Worm (Caenorhabditis elegans) whole organism, dauer: ENCODE results near the gene clh-2.

Experiments
- unc-62 ChIP-seq: sonication (generic microtip); optimal IDR thresholded peaks from 2 replicates; lab custom pipeline; 2017; ENCODE audit warnings: missing biosample characterization, missing genetic modification reagents, missing genetic modification characterization

The clh-2 gene

DNA sequence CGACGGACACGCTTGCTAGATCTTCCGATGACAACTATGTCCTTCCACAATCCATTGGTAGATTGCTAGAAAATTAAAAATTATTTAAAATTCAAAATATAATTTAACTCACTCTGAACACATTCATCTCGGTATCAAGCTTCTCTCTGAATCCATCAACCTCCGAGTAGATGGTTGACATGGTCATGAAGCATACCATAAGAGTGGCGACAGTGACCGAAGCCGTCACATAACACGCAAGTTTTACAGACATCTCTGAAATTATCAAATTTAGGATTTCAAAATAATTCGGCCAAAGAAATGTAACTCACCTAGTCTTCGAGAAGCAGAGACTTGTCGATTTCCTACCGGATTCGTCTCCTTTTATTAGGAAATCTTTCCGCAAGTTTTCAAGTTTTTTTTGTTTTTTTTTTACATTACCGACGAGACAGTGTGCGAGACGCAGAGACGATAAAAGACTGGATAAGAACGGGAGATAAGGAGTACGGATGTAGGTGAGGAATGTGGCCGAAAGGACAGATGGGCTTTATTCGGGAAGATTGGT lies 14.1 kb upstream of the clh-2 start, which contains the start of gene sqt-1:
Gene sqt-1 (minus strand): TSS at position 341 of the 544 bp plus-strand sequence.
- no peak for TF ChIP-seq unc-62 (GFP tag; lab: Kevin White, UChicago)

- TF ChIP-seq unc-62 (GFP tag; lab: Kevin White, UChicago): no peak
Measured at ce11 chrII:11339507-11339906, 12.2 kb upstream of the clh-2 start, which contains the start of gene rmd-3. Gene rmd-3, minus strand, starts transcription at chrII:11339607.

- TF ChIP-seq unc-62 (GFP tag; lab: Kevin White, UChicago): no peak
Measured at ce11 chrII:11343300-11343869, 8.3 kb upstream of the clh-2 start, which contains the start of gene lgc-20. Gene lgc-20, minus strand, starts transcription at chrII:11343610.

DNA sequence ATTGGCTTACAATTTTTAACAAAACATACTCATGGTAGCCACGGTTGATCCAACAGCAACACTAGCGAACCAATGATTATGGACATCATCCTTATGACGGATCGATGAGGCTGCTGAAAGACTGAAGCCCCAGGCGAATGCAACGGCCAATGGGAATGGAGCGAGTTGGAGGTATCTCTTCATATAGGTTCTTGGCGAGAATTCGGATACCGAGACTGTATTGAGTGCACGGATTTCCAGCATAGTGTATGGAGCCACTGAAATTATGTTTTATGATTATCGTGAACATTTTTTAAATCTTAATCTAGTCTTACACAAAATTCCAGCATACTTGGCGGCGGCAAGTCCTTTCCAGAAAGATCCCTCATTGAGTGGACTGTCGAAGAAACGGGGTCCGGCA lies 7.1 kb upstream of the clh-2 start:
- TF ChIP-seq unc-62 (GFP tag; lab: Kevin White, UChicago): no peak

- TF ChIP-seq unc-62 (GFP tag; lab: Kevin White, UChicago): no peak
Measured at ce11 chrII:11345570-11346029, 6.1 kb upstream of the clh-2 start, which contains the start of gene nduf-11. Gene nduf-11, minus strand, starts transcription at chrII:11345620.

- no peak for TF ChIP-seq unc-62 (GFP tag; lab: Kevin White, UChicago)
Measured at ce11 chrII:11347878-11348556, 3.7 kb upstream of the clh-2 start, which contains the start of the genes B0491.6 and pigm-1. Gene B0491.6, minus strand, starts transcription at chrII:11348343. Gene pigm-1, plus strand, starts transcription at chrII:11348445.

DNA sequence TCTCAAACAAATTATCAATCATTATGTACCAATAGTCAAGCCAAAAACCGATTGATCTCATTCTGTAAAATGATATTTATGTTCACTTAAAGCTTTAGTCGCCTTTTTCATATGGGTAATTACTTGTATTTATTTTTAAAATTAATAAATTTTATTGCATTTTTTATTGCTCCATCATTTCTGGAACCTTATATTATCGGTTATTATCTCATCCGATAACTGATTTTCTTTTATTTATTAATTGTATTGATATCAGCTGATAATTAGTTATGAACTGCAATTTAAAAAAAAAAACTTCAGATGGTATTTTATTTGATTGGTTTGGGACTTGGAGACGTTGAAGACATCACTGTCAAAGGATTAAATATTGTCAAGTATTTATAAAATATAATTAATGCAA lies 1.8 kb upstream of the clh-2 start, which contains the start of gene dph-5:
Gene dph-5 (plus strand): TSS at position 301 of the 400 bp plus-strand sequence.
- TF ChIP-seq unc-62 (GFP tag; lab: Kevin White, UChicago): no peak

DNA sequence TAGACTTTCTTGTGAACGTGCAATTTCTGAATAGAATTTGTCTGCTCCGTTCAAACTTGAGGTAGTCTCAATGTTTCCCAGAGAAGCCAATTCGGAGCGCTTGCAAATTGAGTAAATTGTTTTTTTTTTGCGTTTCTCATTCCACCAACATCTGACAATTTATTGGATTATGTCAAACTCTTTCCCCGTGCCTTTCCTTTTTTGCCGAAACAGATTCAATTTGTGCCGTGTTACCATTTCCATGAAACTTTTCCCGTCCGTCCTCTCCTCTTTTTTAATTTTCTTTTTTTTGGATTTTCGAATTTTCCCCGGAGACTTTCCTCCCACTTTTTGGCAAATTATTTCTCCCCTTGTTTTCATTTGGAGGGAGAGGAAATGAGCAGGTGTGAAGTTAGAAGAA lies 1.8 kb downstream of the clh-2 start:
- TF ChIP-seq unc-62 (GFP tag; lab: Kevin White, UChicago): no peak

DNA sequence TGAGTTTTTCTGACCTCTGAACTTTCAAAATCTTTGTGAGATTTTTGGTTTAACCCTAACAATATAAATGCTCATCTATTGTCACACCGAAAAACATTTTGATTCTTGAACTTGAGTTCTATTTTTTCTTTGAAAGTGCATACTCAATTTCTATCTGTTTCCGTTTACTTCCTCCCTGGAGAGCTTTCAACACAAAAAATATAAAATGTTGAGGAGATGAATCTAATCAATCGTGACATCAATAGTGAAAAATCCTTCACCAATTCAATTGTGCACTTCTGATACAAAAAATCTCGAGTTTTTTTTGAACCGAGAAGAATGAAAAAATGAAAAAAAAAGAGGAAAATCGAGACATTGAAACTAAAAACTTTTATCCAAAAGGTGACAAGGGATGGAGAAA lies 10.1 kb downstream of the clh-2 start:
- TF ChIP-seq unc-62 (GFP tag; lab: Kevin White, UChicago): no peak

DNA sequence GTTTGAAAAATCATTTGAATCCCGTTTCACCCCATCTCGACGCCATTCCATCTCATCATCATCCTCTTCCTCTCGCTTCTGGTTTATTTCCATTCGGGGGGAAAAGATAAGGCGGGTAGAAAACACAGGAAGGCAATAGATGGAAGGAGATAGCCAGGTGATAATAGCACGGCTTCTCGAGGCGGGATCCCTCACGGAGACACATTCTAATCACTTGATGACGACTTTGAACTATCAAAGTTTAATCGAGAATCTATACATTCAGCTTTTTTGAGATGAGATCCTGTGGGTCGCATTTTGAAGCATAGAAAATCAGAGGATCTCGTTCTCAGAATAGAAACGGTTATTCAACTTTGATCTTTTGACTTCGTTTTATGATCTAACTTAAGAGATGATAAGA lies 20.3 kb downstream of the clh-2 start, which contains the start of gene C33B4.2:
Gene C33B4.2 (minus strand): TSS at position 165 of the 400 bp plus-strand sequence.
- TF ChIP-seq unc-62 (GFP tag; lab: Kevin White, UChicago): no peak

DNA sequence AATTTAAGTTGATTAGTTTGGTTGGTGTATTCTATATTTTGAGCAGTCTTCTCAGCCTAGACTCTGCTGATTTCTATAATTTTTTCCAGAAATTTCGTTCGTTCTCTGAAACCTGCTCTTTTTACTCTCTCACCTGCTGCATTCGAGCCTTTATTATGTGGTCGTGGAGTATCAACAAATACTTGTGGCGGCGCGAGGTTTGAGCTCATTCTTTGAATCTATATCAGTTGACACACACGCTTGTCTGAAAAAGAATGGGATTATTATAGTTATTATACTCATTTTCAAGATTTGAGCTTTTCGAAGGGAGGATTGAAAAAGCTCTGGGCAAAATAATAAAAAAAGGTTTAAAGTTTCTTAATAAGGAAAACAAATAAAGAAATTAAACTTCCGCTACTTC lies 24.3 kb downstream of the clh-2 start:
- no peak for TF ChIP-seq unc-62 (GFP tag; lab: Kevin White, UChicago)

DNA sequence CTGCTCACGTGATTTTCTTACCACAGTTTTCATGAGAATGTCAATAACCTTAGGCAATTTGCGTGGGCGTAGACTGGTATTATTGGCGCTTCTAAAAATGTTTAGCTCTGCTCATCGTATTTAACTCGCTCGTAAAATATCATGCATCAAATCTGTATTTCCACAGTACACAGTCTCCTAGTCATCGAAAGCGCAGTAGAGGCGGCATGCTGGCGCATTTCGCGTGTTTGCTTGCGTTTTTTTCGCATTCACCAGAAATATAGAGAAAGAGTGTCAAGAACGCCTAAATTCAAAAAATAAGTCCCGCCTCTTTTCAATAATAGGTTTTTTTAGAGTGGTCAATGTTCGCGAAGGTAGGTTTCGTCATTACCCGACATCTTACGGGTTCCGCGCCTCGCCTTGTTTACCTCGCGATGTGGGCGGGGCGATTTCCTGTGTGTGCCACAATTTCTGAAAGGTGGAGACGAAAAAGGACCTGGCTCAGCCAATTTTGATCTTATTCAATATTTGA lies 25.0 kb downstream of the clh-2 start:
- TF ChIP-seq unc-62 (GFP tag; lab: Kevin White, UChicago): no peak

ce11 chrII:11377700-11378099 lies 26.0 kb downstream of the clh-2 start:
- no peak for TF ChIP-seq unc-62 (GFP tag; lab: Kevin White, UChicago)

ce11 chrII:11383058-11383457 lies 31.4 kb downstream of the clh-2 start, which contains the start of the genes C33B4.5 and C33B4.4:
Gene C33B4.5, plus strand, starts transcription at chrII:11383327.
Gene C33B4.4, minus strand, starts transcription at chrII:11383442.
- TF ChIP-seq unc-62 (GFP tag; lab: Kevin White, UChicago): no peak

ce11 chrII:11384099-11384498 lies 32.4 kb downstream of the clh-2 start:
- TF ChIP-seq unc-62 (GFP tag; lab: Kevin White, UChicago): no peak

ce11 chrII:11386950-11387349 lies 35.3 kb downstream of the clh-2 start:
- TF ChIP-seq unc-62 (GFP tag; lab: Kevin White, UChicago): no peak
